Worm (Caenorhabditis elegans) whole organism, midembryonic: ENCODE results near the gene srh-115.
A peak's percentile ranks its signal among the peaks of the same experiment; 100 is the strongest.
"Not testable (repeated sequence)": the region's sequence is repeated elsewhere in the genome, so short reads cannot be mapped to it uniquely, and the experiment has no call there.

Source experiments
- T22C8.4 ChIP-seq: fragments of 200-800 bp; sonication (Bioruptor generic); IDR thresholded peaks from 2 replicates; pipeline ENCODE4 v1.3.6; 2022; ENCODE audit warnings: missing genetic modification characterization, missing compliant biosample characterization
- cog-1 ChIP-seq: sonication (generic microtip); optimal IDR thresholded peaks from 2 replicates; lab custom pipeline; 2016; ENCODE audit warnings: missing genetic modification characterization, missing compliant biosample characterization
- flt-1 ChIP-seq: fragments of 200-800 bp; sonication (Bioruptor generic); IDR thresholded peaks from 2 replicates; pipeline ENCODE4 v1.3.6; 2022; ENCODE audit warnings: missing genetic modification characterization, missing compliant biosample characterization
- klf-2 ChIP-seq: fragments of 200-800 bp; sonication (Bioruptor generic); conservative IDR thresholded peaks from 2 replicates; pipeline ENCODE4 v1.3.6; 2022; ENCODE audit warnings: missing genetic modification reagents, missing genetic modification characterization, missing compliant biosample characterization
- med-1 ChIP-seq: sonication (generic microtip); optimal IDR thresholded peaks from 2 replicates; lab custom pipeline; 2017; ENCODE audit warnings: missing genetic modification characterization, mild to moderate bottlenecking, missing compliant biosample characterization, antibody characterized with exemption, missing genetic modification reagents; ENCODE audit not compliant: insufficient read depth
- ref-1 ChIP-seq: fragments of 200-800 bp; sonication (Bioruptor generic); conservative IDR thresholded peaks from 2 replicates; pipeline ENCODE4 v1.3.6; 2022; ENCODE audit warnings: missing genetic modification reagents, missing genetic modification characterization, missing compliant biosample characterization
- tab-1 ChIP-seq: fragments of 200-800 bp; sonication (Bioruptor generic); IDR thresholded peaks from 2 replicates; pipeline ENCODE4 v1.3.6; 2022; ENCODE audit warnings: missing genetic modification characterization, missing compliant biosample characterization
- ztf-23 ChIP-seq: fragments of 200-800 bp; sonication (Bioruptor generic); IDR thresholded peaks from 2 replicates; pipeline ENCODE4 v1.3.6; 2022; ENCODE audit warnings: missing genetic modification reagents, missing genetic modification characterization, missing compliant biosample characterization
- ztf-29 ChIP-seq: fragments of 200-800 bp; sonication (Bioruptor generic); IDR thresholded peaks from 2 replicates; pipeline ENCODE4 v1.3.6; 2022; ENCODE audit warnings: missing genetic modification reagents, missing genetic modification characterization, missing compliant biosample characterization

srh-115 gene

DNA sequence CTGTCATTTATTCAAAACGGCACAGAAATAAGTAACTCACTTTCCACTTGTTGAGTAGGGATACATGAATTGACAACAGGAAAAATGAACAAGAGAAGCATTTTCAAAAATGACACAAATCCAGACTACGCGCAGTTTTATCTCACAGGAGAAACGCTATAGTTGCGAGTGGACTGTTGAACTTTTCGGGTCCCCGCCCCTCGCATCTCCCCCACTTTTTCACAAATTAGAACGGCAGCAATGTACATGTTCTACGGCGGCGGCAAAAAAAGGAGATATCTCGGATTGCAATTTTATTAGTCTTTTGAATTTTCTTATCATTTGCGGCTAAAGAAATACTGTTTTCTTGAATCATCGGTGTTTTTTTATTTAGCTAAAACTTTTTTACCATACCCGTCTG lies 10.1 kb upstream of the srh-115 start, which contains the start of gene clec-242:
Gene clec-242 (minus strand): TSS at position 101 of the 400 bp plus-strand sequence.
- no peak for TF ChIP-seq T22C8.4
- no peak for TF ChIP-seq flt-1 (GFP tag; lab: Robert Waterston, UW)
- TF ChIP-seq tab-1 (GFP tag; lab: Robert Waterston, UW), result no peak
- TF ChIP-seq ztf-23, result no peak
- TF ChIP-seq ref-1, result no peak
- TF ChIP-seq cog-1, result no peak
- TF ChIP-seq med-1 (GFP tag; lab: Kevin White, UChicago), result no peak
- TF ChIP-seq ztf-29 (GFP tag; lab: Robert Waterston, UW), result no peak
- TF ChIP-seq klf-2, result no peak

DNA sequence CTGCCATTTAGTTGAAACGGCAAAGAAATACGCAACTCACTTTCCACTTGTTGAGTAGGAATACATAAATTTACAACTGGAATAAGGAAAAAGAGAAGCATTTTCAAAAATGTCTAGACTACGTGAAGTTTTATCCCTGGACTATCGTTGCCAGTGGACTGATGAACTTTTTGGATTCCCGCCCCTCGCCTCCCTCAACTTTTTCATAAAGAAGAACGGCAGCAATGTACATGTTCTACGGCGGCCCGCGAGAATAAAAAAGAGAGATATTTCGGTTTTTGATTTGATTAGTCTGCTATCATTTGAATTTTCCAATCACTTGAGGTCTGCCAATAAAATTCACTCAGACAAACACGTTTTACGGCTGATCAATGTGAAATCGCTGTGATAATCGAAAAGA lies 6.6 kb upstream of the srh-115 start, which contains the start of gene clec-243:
Gene clec-243 (minus strand): TSS at position 101 of the 400 bp plus-strand sequence.
- TF ChIP-seq ztf-29 (GFP tag; lab: Robert Waterston, UW) (no peak), tab-1 (GFP tag; lab: Robert Waterston, UW) (no peak), ztf-23 (no peak), flt-1 (GFP tag; lab: Robert Waterston, UW) (no peak), ref-1 (no peak), T22C8.4 (no peak), med-1 (GFP tag; lab: Kevin White, UChicago) (no peak), cog-1 (no peak), klf-2 (no peak)

DNA sequence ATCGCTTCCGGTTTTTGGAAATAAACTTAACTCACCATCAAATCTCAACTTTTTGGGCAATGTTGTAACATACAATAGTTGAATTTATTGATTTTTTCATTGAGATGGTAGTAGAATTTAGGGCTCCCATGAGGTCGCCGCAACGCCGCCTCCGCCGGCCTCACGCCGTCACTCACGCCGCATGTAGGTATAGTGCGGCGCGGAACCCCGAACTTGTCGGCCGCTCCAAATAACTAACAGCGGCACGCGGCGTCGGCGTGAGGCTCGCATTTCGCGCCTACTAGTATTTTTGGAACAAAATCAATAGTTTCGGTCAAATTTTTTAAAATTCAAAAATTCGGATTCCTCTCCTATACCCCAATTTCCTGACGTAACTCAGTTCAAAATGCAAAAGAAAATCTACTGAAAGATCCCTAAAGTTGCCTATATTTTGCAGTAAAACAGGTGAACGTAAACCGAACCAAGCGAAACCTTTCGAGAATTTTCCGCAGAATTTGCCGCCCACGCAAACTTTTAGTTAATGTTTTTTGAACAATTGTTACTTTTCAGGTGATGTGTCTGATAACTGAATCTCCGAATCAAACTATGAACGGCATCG lies 4.1 kb upstream of the srh-115 start, which contains the start of gene Y61B8A.6:
Gene Y61B8A.6 (plus strand): TSS at position 548 of the 598 bp plus-strand sequence.
- no peak for TF ChIP-seq tab-1 (GFP tag; lab: Robert Waterston, UW)
- 0 out of 2 replicates have a peak, but pooled peaks have one; percentile 9 for TF ChIP-seq T22C8.4

DNA sequence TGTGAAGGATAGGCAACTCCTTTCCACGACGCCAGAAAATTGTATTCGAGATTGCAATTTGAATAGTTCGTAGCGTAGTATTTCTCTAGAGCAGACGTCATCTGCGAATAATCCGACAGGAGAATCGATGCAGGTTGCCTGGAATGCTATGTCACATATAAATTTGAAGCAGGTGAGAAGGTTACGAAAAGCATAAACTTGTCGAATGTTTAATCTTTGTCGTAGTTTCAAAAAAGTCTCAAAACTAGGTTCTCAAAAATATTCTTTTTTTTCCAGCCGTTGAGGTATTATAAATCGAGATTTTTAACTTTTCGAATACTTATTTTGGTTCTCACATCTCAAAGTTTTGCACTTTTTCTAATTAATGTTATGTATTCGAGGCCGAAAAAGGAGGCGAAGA lies 526 bp upstream of the srh-115 start, which contains the start of gene srh-116:
Gene srh-116 (minus strand): TSS at position 101 of the 400 bp plus-strand sequence.
- not testable (repeated sequence) for TF ChIP-seq klf-2; med-1 (GFP tag; lab: Kevin White, UChicago); tab-1 (GFP tag; lab: Robert Waterston, UW)

DNA sequence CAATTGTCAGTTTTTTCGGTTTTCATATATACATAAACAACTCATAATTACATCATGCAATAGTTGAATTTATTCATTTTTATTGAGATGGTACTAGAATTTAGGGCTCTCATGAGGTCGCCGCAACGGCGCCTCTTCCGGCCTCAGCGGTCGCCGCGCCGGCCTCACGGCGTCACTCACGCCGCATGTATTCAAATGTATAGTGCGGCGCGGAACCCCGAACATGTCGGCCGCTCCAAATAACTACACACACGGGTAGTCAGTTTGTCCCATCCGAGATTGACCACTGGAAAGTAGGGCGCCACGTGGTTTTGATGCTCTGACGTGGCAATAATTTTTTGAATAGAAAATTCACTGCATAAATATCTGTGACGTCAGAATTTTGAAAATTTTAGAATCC lies 2.1 kb downstream of the srh-115 start:
- TF ChIP-seq klf-2 (no peak), flt-1 (GFP tag; lab: Robert Waterston, UW) (no peak), T22C8.4 (no peak), med-1 (GFP tag; lab: Kevin White, UChicago) (no peak), ref-1 (no peak), tab-1 (GFP tag; lab: Robert Waterston, UW) (no peak), ztf-29 (GFP tag; lab: Robert Waterston, UW) (no peak), cog-1 (no peak), ztf-23 (no peak)

DNA sequence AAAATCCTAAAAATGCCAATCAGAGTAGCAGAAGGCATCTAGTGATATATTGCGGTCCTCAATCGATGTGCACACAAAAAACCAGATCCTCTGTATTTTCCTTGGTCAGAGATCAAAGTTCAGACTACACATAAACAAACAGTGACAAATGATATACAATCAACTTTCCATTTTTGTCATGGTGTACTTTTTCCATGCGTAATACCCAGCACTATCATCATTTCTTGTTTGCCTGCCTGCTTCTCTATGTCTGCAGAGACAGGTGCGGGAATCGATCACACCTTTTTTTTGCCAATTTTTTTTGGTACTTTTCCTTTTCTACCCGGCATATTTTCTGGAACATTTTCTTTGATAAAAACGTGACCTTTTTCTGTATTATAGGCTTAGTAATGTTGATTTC lies 2.7 kb downstream of the srh-115 start:
- no peak for TF ChIP-seq T22C8.4
- no peak for TF ChIP-seq tab-1 (GFP tag; lab: Robert Waterston, UW)
- no peak for TF ChIP-seq klf-2
- TF ChIP-seq ztf-23, result no peak
- TF ChIP-seq ref-1, result no peak
- no peak for TF ChIP-seq ztf-29 (GFP tag; lab: Robert Waterston, UW)
- TF ChIP-seq cog-1, result no peak
- TF ChIP-seq med-1 (GFP tag; lab: Kevin White, UChicago), result no peak
- TF ChIP-seq flt-1 (GFP tag; lab: Robert Waterston, UW), result no peak

DNA sequence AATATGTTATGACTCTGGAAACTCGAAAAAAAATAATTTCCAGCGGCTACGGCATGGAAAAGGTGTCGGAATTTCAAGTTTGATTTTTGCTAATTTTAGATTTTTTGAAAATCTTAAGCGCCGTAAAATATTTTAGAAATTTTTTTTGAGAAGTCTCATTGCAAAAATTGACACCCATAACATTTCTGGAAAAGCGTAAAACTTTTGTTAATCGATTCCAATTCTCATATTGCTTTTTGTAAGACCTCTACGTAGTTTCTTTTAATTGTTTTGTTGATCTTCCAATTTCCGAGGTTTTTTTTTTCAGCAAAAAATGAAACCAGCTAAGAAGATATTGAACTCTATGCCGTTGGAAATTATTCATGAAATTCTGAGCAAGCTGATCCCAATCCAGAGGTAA lies 3.3 kb downstream of the srh-115 start, which contains the start of gene fbxa-85:
Gene fbxa-85 (plus strand): TSS at position 301 of the 400 bp plus-strand sequence.
- TF ChIP-seq med-1 (GFP tag; lab: Kevin White, UChicago) (no peak), ref-1 (no peak), cog-1 (no peak), flt-1 (GFP tag; lab: Robert Waterston, UW) (no peak)

DNA sequence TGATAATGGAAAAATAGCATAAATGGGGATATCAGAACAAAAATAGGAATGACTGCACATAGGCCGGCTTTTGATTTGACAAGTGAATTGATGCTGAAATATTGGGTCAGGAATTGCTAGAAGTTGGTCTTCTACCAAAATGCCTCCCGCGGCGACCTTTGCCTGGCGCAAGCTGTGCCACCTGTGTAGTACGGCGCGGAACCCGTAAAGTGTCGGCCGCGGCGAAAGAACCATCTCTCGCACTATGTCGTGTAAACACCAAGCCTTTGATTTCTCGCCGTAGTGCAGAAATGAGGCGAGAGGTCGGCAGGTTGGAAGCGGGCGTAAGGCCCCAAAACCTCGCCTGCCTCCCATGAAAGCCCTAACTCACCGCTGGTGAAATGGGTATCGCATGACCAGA lies 5.8 kb downstream of the srh-115 start:
- no peak for TF ChIP-seq med-1 (GFP tag; lab: Kevin White, UChicago)
- TF ChIP-seq tab-1 (GFP tag; lab: Robert Waterston, UW), result no peak
- TF ChIP-seq ztf-29 (GFP tag; lab: Robert Waterston, UW), result no peak
- TF ChIP-seq klf-2, result no peak
- TF ChIP-seq flt-1 (GFP tag; lab: Robert Waterston, UW), result no peak

DNA sequence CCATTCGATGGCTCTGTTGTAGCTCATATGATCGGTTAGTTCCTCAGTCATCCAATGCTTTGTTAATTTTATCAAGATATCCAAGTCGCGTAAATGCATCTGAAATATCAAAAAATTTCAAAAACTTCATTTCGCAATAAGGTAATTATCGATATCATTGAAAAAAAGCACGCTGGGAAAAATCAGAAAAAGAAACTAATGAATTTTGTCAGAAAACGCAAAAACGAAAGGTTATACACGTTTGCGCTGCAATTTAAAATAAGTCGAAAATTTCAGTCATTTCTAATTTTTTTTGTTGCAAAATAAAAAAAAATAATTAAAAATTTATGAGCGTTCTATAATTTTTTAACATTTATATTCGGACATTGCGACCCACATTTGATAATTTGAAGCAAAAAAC lies 9.3 kb downstream of the srh-115 start, which contains the start of gene K10G4.3:
Gene K10G4.3 (minus strand): TSS at position 101 of the 400 bp plus-strand sequence.
- not testable (repeated sequence) for TF ChIP-seq T22C8.4; cog-1; flt-1 (GFP tag; lab: Robert Waterston, UW)

DNA sequence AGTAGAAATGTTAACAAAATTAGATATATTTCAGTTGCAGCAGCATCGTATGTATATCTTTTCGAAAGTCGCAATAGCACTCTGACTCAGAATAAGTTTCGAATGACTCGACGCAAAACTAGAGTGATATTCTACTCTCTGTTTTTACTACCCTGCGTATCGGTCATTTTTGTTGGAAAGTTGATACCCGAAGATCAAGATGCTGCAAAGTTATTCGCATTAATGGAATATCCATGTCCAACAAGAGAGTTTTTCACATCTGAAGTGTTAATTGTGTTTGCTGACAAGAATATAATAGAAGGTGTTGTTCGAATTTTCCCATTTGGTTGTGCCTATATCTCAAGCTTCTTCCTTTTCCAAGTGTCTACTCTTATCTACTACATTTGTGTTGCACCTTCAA lies 16.6 kb downstream of the srh-115 start:
- TF ChIP-seq ref-1 (no peak), med-1 (GFP tag; lab: Kevin White, UChicago) (no peak), T22C8.4 (no peak), ztf-29 (GFP tag; lab: Robert Waterston, UW) (no peak), ztf-23 (no peak), cog-1 (no peak), flt-1 (GFP tag; lab: Robert Waterston, UW) (no peak), tab-1 (GFP tag; lab: Robert Waterston, UW) (no peak), klf-2 (no peak)

DNA sequence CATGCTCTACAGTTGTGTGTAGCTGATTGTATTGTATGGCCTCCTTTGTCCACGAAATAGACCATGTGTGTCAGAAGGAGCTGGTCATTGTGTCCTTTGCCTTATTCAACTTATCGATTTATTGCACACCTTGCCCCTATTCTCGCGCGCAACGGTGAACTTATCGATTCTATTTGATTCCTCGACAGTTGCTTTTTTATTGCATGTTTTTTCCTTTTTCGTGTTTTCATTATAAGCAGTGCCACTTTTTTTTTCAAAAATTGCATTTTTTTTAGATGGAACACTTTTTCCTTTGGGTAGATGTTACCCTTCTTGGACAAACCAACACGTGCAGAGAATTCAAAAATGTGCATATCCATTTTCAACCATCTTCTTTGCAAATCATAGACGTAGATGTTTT lies 17.7 kb downstream of the srh-115 start, which contains the start of gene K10G4.10:
Gene K10G4.10 (plus strand): TSS at position 301 of the 400 bp plus-strand sequence.
- no peak for TF ChIP-seq tab-1 (GFP tag; lab: Robert Waterston, UW)
- TF ChIP-seq ztf-23, result no peak
- TF ChIP-seq klf-2, result no peak
- no peak for TF ChIP-seq ref-1
- TF ChIP-seq flt-1 (GFP tag; lab: Robert Waterston, UW), result no peak
- no peak for TF ChIP-seq med-1 (GFP tag; lab: Kevin White, UChicago)
- no peak for TF ChIP-seq ztf-29 (GFP tag; lab: Robert Waterston, UW)
- no peak for TF ChIP-seq cog-1
- no peak for TF ChIP-seq T22C8.4
